Fruit fly (Drosophila melanogaster) whole organism: ENCODE results near the gene CG13614.

Source experiments
- CG8478 ChIP-seq: fragments of >200 bp; optimal IDR thresholded peaks from 2 replicates; lab custom pipeline; 2018; ENCODE audit warnings: inconsistent platforms
- Dll ChIP-seq: fragments of >200 bp; optimal IDR thresholded peaks from 2 replicates; lab custom pipeline; 2017
- pan ChIP-seq: fragments of >200 bp; optimal IDR thresholded peaks from 2 replicates; lab custom pipeline; 2017

- TF ChIP-seq CG8478 (no peak), pan (lab: Kevin White, UChicago) (no peak), Dll (lab: Kevin White, UChicago) (no peak)
Measured at dm6 chr3R:24384952-24385351, 15.6 kb downstream of the CG13614 start, which contains the start of gene CG17780.
